Worm (Caenorhabditis elegans): ENCODE results near the gene W03F9.4.
A peak's percentile ranks its signal among the peaks of the same experiment; 100 is the strongest.

The W03F9.4 gene

ce11 chrV:185694-186217 lies 34.6 kb upstream of the W03F9.4 start, which contains the start of gene arid-1 (continued):
- TF ChIP-seq Y67H2A.10 (GFP tag; conservative IDR thresholded peaks at IDR 0.05) (no peak), lir-1 (GFP tag; conservative IDR thresholded peaks at IDR 0.05) (no peak), chd-7 (tag; optimal IDR thresholded peaks at IDR 0.05) (no peak), gei-17 (GFP tag; optimal IDR thresholded peaks at IDR 0.05) (no peak), madf-3 (GFP tag; IDR thresholded peaks at IDR 0.05) (no peak), mes-4 (tag; optimal IDR thresholded peaks at IDR 0.05) (no peak), ztf-22 (GFP tag; optimal IDR thresholded peaks at IDR 0.05) (no peak), F52B5.7 (tag; optimal IDR thresholded peaks at IDR 0.05) (no peak), nhr-80 (tag; optimal IDR thresholded peaks at IDR 0.05) (no peak), nhr-27 (tag; optimal IDR thresholded peaks at IDR 0.05) (no peak), nhr-179 (tag; optimal IDR thresholded peaks at IDR 0.05) (no peak), Y53F4B.3 (GFP tag; IDR thresholded peaks at IDR 0.05) (no peak), rpc-1 (optimal IDR thresholded peaks at IDR 0.05) (no peak), rpc-1 (tag; optimal IDR thresholded peaks at IDR 0.05) (no peak), B0336.3 (GFP tag; IDR thresholded peaks at IDR 0.05) (no peak), dox-1 (GFP tag; IDR thresholded peaks at IDR 0.05) (no peak; the same call in 1 of the 2 replicates), somi-1 (GFP tag; optimal IDR thresholded peaks at IDR 0.05) (no peak), aptf-2 (GFP tag; conservative IDR thresholded peaks at IDR 0.05) (no peak), ztf-3 (GFP tag; optimal IDR thresholded peaks at IDR 0.05) (no peak), lag-1 (GFP tag; IDR thresholded peaks at IDR 0.05) (no peak), K12H6.12 (tag; optimal IDR thresholded peaks at IDR 0.05) (no peak), ama-1 (optimal IDR thresholded peaks at IDR 0.05) (no peak), ama-1 (GFP tag; optimal IDR thresholded peaks at IDR 0.05) (no peak), nhr-90 (tag; optimal IDR thresholded peaks at IDR 0.05) (no peak), sptf-2 (GFP tag; optimal IDR thresholded peaks at IDR 0.05) (no peak), nfyb-1 (GFP tag; IDR thresholded peaks at IDR 0.05) (0 out of 2 replicates have a peak, but pooled peaks have one; percentile 41), zim-3 (tag; optimal IDR thresholded peaks at IDR 0.05) (no peak), atf-7 (tag; optimal IDR thresholded peaks at IDR 0.05) (no peak), athp-1 (tag; optimal IDR thresholded peaks at IDR 0.05) (no peak), let-526 (GFP tag; IDR thresholded peaks at IDR 0.05) (no peak), rec-8 (tag; optimal IDR thresholded peaks at IDR 0.05) (no peak), ztf-6 (GFP tag; IDR thresholded peaks at IDR 0.05) (no peak), aptf-3 (GFP tag; IDR thresholded peaks at IDR 0.05) (no peak), hmg-1.2 (GFP tag; IDR thresholded peaks at IDR 0.05) (peak; percentile 99), mel-28 (tag; optimal IDR thresholded peaks at IDR 0.05; ENCODE audit: borderline replicate concordance) (no peak), rcor-1 (GFP tag; IDR thresholded peaks at IDR 0.05) (0 out of 2 replicates have a peak, but pooled peaks have one; percentile 39), F37B4.10 (GFP tag; IDR thresholded peaks at IDR 0.05) (no peak), madf-6 (GFP tag; IDR thresholded peaks at IDR 0.05) (peak; percentile 83), bed-2 (GFP tag; IDR thresholded peaks at IDR 0.05) (no peak), madf-8 (GFP tag; conservative IDR thresholded peaks at IDR 0.05) (peak; percentile 62), F10E7.11 (tag; optimal IDR thresholded peaks at IDR 0.05) (no peak), F23B12.7 (tag; optimal IDR thresholded peaks at IDR 0.05; ENCODE audit: insufficient read depth) (no peak), hlh-12 (tag; optimal IDR thresholded peaks at IDR 0.05) (no peak), B0035.1 (tag; optimal IDR thresholded peaks at IDR 0.05) (no peak), F55B11.4 (tag; optimal IDR thresholded peaks at IDR 0.05; ENCODE audit: borderline replicate concordance, insufficient read depth) (no peak), Y53G8AR.9 (GFP tag; conservative IDR thresholded peaks at IDR 0.05) (no peak), ztf-18 (tag; optimal IDR thresholded peaks at IDR 0.05) (peak; percentile 62), hmg-20 (GFP tag; IDR thresholded peaks at IDR 0.05) (no peak), snpc-1.1 (tag; optimal IDR thresholded peaks at IDR 0.05; ENCODE audit: insufficient read depth) (peak; percentile 38), F22D6.2 (tag; optimal IDR thresholded peaks at IDR 0.05) (no peak)
